Fruit fly (Drosophila melanogaster) Kc167 (cell line): ENCODE measurements around the gene Sik2.

Experiments used
- h ChIP-seq: fragments of >200 bp; optimal IDR thresholded peaks from 3 replicates; lab custom pipeline; 2018; ENCODE audit warnings: missing external identifiers
- insv ChIP-seq: fragments of >200 bp; optimal IDR thresholded peaks from 3 replicates; lab custom pipeline; 2018; ENCODE audit warnings: missing external identifiers

DNA sequence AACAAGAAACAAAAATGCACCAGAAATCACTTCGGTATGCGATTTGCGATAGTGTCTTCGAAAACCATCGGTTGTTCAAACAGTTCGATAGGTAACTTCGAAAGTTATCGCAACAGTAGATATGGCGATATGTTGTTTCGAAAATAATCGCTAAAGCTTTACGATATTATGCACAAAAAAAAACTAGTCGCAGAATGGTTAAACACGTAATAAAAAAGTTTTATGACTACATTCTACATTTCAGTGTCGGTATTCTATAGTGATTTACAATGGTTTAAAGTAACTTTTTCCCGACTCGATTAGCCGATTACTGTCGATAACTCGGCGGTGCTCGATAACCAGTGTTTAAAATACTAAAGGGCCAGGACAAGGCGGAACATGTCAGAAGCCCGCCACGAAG is 3.4 kb upstream of the Sik2 start, which contains the start of gene CG4281:
- TF ChIP-seq h (lab: Kevin White, UChicago) (no peak), insv (no peak)
